Fruit fly (Drosophila melanogaster) whole organism, larva: ENCODE measurements around the gene Gmap.
A peak's percentile ranks its signal among the peaks of the same experiment; 100 is the strongest.

Experiments
- noc ChIP-seq: fragments of 200-800 bp; sonication (Bioruptor generic); optimal IDR thresholded peaks from 3 replicates; lab custom pipeline; 2019; ENCODE audit warnings: missing biosample characterization, mild to moderate bottlenecking, missing genetic modification characterization, moderate library complexity

The Gmap gene

dm6 chrX:15486682-15487081 lies at the start of gene Gmap:
Gene Gmap (plus strand): TSS chrX:15486922.
- TF ChIP-seq noc (tag; lab: Kevin White, UChicago), result no peak

dm6 chrX:15441245-15441644 lies 45.5 kb upstream of the Gmap start, which contains the start of gene Cngl:
Gene Cngl (minus strand): TSS chrX:15441252.
- no peak for TF ChIP-seq noc (tag; lab: Kevin White, UChicago)

- no peak for TF ChIP-seq noc (tag; lab: Kevin White, UChicago)
Observed at dm6 chrX:15443502-15443901, 43.2 kb upstream of the Gmap start.

- no peak for TF ChIP-seq noc (tag; lab: Kevin White, UChicago)
Observed at dm6 chrX:15448136-15448535, 38.6 kb upstream of the Gmap start.

- no peak for TF ChIP-seq noc (tag; lab: Kevin White, UChicago)
Observed at dm6 chrX:15448809-15449208, 37.9 kb upstream of the Gmap start.

dm6 chrX:15449490-15450326 lies 37.0 kb upstream of the Gmap start, which contains the start of the genes Scamp and Ahcy:
Gene Scamp (minus strand): TSS chrX:15449883.
Gene Ahcy (plus strand): TSS chrX:15450261.
- no peak for TF ChIP-seq noc (tag; lab: Kevin White, UChicago)

dm6 chrX:15450327-15450644 lies 36.4 kb upstream of the Gmap start:
- no peak for TF ChIP-seq noc (tag; lab: Kevin White, UChicago)

dm6 chrX:15453121-15453520 lies 33.6 kb upstream of the Gmap start, which contains the start of gene CG11655:
Gene CG11655 (plus strand): TSS chrX:15453471.
- peak; percentile 64 for TF ChIP-seq noc (tag; lab: Kevin White, UChicago)

dm6 chrX:15462436-15462857 lies 24.3 kb upstream of the Gmap start, which contains the start of the genes shtd, CG6294 and CG6299:
Gene shtd (minus strand): TSS chrX:15462441.
Gene CG6294 (plus strand): TSS chrX:15462722.
Gene CG6299 (plus strand): TSS chrX:15462722.
- no peak for TF ChIP-seq noc (tag; lab: Kevin White, UChicago)

- TF ChIP-seq noc (tag; lab: Kevin White, UChicago), result no peak
Observed at dm6 chrX:15464531-15464930, 22.2 kb upstream of the Gmap start.

dm6 chrX:15465410-15465809 lies 21.3 kb upstream of the Gmap start:
- TF ChIP-seq noc (tag; lab: Kevin White, UChicago), result no peak

- TF ChIP-seq noc (tag; lab: Kevin White, UChicago), result no peak
Observed at dm6 chrX:15467402-15467941, 19.2 kb upstream of the Gmap start, which contains the start of the genes CG15642 and CG15641. Gene CG15642 (minus strand): TSS chrX:15467757. Gene CG15641 (plus strand): TSS chrX:15467891.

dm6 chrX:15471904-15472303 lies 14.8 kb upstream of the Gmap start, which contains the start of the genes Grip128 and Alg14:
Gene Grip128 (minus strand): TSS chrX:15472119.
Gene Alg14 (plus strand): TSS chrX:15472164.
- TF ChIP-seq noc (tag; lab: Kevin White, UChicago), result no peak

- TF ChIP-seq noc (tag; lab: Kevin White, UChicago), result no peak
Observed at dm6 chrX:15475367-15475789, 11.3 kb upstream of the Gmap start, which contains the start of gene mh. Gene mh (minus strand): TSS chrX:15475400.

dm6 chrX:15475791-15476190 lies 10.9 kb upstream of the Gmap start, which contains the start of gene CG6324:
Gene CG6324 (plus strand): TSS chrX:15476091.
- TF ChIP-seq noc (tag; lab: Kevin White, UChicago), result no peak

dm6 chrX:15482236-15482660 lies 4.5 kb upstream of the Gmap start, which contains the start of gene CG6340:
Gene CG6340 (plus strand): TSS chrX:15482374.
- no peak for TF ChIP-seq noc (tag; lab: Kevin White, UChicago)
